Comparison of ENCODE assay signal across 5 fruit fly cellular contexts in the genomic region with DNA sequence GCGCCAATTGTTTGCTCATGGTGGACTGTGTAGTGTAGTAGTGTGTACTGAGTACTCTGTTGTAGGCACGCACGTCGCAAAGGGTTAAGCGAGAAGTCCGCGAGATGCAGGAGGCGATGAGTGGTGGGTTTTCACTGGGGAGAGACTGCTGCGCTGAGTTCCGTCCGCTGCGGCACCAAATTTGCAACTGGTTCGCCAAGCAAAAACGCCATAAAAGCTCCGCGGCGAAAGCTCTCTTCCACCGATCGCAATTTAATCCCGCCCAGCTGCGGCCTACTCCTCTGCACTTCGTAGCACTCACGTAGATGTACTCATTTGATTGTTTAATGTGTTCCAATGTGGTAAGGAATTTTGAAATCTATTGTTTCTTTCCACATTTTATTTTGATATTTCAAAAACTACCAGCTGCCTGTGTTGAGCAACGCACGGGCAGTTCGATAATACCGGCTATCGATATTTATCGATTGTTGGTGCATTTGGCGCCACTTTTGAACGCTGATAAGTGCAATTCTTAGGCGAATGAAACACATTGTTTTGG.
TF ChIP-seq lines count a peak whose summit lies in the region.

A gene (minus strand): TSS at position 308 of the 538 bp plus-strand sequence.

- TF ChIP-seq CTCF in whole organism, embryonic (GFP tag; optimal IDR thresholded peaks at IDR 0.05; lab: Kevin White, UChicago) = peak; percentile 75

TF ChIP-seq in whole organism, adult, 20 proteins besides CTCF, POLR2A, EP300 and RAD21 (continues in another document):
- TF ChIP-seq CG5204 (GFP tag; optimal IDR thresholded peaks at IDR 0.05; lab: Kevin White, UChicago) = no peak
- peak; percentile 83 for TF ChIP-seq bab1 (GFP tag; optimal IDR thresholded peaks at IDR 0.05; lab: Kevin White, UChicago)
- peak; percentile 68 for TF ChIP-seq Hr96 (GFP tag; optimal IDR thresholded peaks at IDR 0.05; lab: Kevin White, UChicago)
- TF ChIP-seq Clk (GFP tag; optimal IDR thresholded peaks at IDR 0.05; lab: Kevin White, UChicago) = no peak
- no peak for TF ChIP-seq ovo (GFP tag; optimal IDR thresholded peaks at IDR 0.05; lab: Kevin White, UChicago)
- peak in 1 of 2 experiments; percentile 62 for TF ChIP-seq cnc (optimal IDR thresholded peaks at IDR 0.05; lab: Kevin White, UChicago)
- TF ChIP-seq Crg-1 (GFP tag; optimal IDR thresholded peaks at IDR 0.05; lab: Kevin White, UChicago) = peak; percentile 72
- peak; percentile 69 for TF ChIP-seq CG7101 (tag; optimal IDR thresholded peaks at IDR 0.05; lab: Kevin White, UChicago)
- peak; percentile 59 for TF ChIP-seq CG1620 (GFP tag; optimal IDR thresholded peaks at IDR 0.05; lab: Kevin White, UChicago)
- peak; percentile 7 for TF ChIP-seq toe (GFP tag; optimal IDR thresholded peaks at IDR 0.05; lab: Kevin White, UChicago)
- TF ChIP-seq pad (GFP tag; optimal IDR thresholded peaks at IDR 0.05; lab: Kevin White, UChicago) = peak; percentile 67
- no peak for TF ChIP-seq tj (GFP tag; optimal IDR thresholded peaks at IDR 0.05; lab: Kevin White, UChicago)
- TF ChIP-seq CG7045 (GFP tag; optimal IDR thresholded peaks at IDR 0.05; lab: Kevin White, UChicago) = peak; percentile 37
- peak; percentile 37 for TF ChIP-seq Mnt (GFP tag; optimal IDR thresholded peaks at IDR 0.05; lab: Kevin White, UChicago)
- TF ChIP-seq CG12768 (GFP tag; optimal IDR thresholded peaks at IDR 0.05; lab: Kevin White, UChicago) = peak; percentile 41
- TF ChIP-seq CG11617 (GFP tag; optimal IDR thresholded peaks at IDR 0.05; lab: Kevin White, UChicago) = peak; percentile 54
- TF ChIP-seq cic (GFP tag; optimal IDR thresholded peaks at IDR 0.05; lab: Kevin White, UChicago) = peak; percentile 31

TF ChIP-seq in whole organism, embryonic, 481 proteins besides CTCF, POLR2A, EP300 and RAD21 (continues in another document):
- 0 out of 3 replicates have a peak, but pooled peaks have one; percentile 16 for TF ChIP-seq CG2889 (GFP tag; IDR thresholded peaks at IDR 0.05; lab: Robert Waterston, UW)
- TF ChIP-seq CG4404 (GFP tag; IDR thresholded peaks at IDR 0.05; lab: Robert Waterston, UW) = no peak
- no peak for TF ChIP-seq dmrt11E (tag; optimal IDR thresholded peaks at IDR 0.05; lab: Kevin White, UChicago)
- TF ChIP-seq Chrac-16 (GFP tag; optimal IDR thresholded peaks at IDR 0.05; lab: Kevin White, UChicago) = no peak
- no peak for TF ChIP-seq tll (GFP tag; optimal IDR thresholded peaks at IDR 0.05; lab: Kevin White, UChicago)
- TF ChIP-seq CG9609 (GFP tag; optimal IDR thresholded peaks at IDR 0.05; lab: Kevin White, UChicago) = no peak
- TF ChIP-seq ro (GFP tag; IDR thresholded peaks at IDR 0.05; lab: Robert Waterston, UW) = no peak
- TF ChIP-seq Nf-YA (GFP tag; IDR thresholded peaks at IDR 0.05; lab: Robert Waterston, UW) = no peak
- no peak for TF ChIP-seq CG17568 (GFP tag; optimal IDR thresholded peaks at IDR 0.05; lab: Kevin White, UChicago)
- TF ChIP-seq CG6254 (GFP tag; optimal IDR thresholded peaks at IDR 0.05; lab: Kevin White, UChicago) = no peak
- no peak for TF ChIP-seq fd3F (GFP tag; optimal IDR thresholded peaks at IDR 0.05; lab: Kevin White, UChicago)
- no peak for TF ChIP-seq Hr78 (GFP tag; optimal IDR thresholded peaks at IDR 0.05; lab: Kevin White, UChicago)
- TF ChIP-seq CG15269 (tag; optimal IDR thresholded peaks at IDR 0.05; lab: Kevin White, UChicago) = peak; percentile 10
- TF ChIP-seq mam (GFP tag; optimal IDR thresholded peaks at IDR 0.05; lab: Kevin White, UChicago) = no peak
- TF ChIP-seq dysf (GFP tag; IDR thresholded peaks at IDR 0.05; lab: Robert Waterston, UW) = no peak; the same call in 2 of the 3 replicates
- no peak; the same call in 1 of the 2 replicates for TF ChIP-seq ranshi (GFP tag; IDR thresholded peaks at IDR 0.05; lab: Robert Waterston, UW)
- TF ChIP-seq CG11093 (GFP tag; IDR thresholded peaks at IDR 0.05; lab: Robert Waterston, UW) = no peak
- no peak for TF ChIP-seq schlank (tag; optimal IDR thresholded peaks at IDR 0.05; lab: Kevin White, UChicago)

TF ChIP-seq in whole organism, prepupa, 60 proteins besides CTCF, POLR2A, EP300 and RAD21 (continues in another document):
- TF ChIP-seq cyc (GFP tag; optimal IDR thresholded peaks at IDR 0.05; lab: Kevin White, UChicago) (peak; percentile 13), CG31627 (GFP tag; optimal IDR thresholded peaks at IDR 0.05; lab: Kevin White, UChicago) (peak; percentile 10), CG6163 (GFP tag; IDR thresholded peaks at IDR 0.05; lab: Robert Waterston, UW) (peak; percentile 61; the same call in 2 of the 3 replicates), pdm3 (GFP tag; optimal IDR thresholded peaks at IDR 0.05; lab: Kevin White, UChicago) (no peak), CG4318 (GFP tag; optimal IDR thresholded peaks at IDR 0.05; lab: Kevin White, UChicago) (no peak), vri (GFP tag; optimal IDR thresholded peaks at IDR 0.05; lab: Kevin White, UChicago) (peak; percentile 71), CG11902 (GFP tag; optimal IDR thresholded peaks at IDR 0.05; lab: Kevin White, UChicago) (no peak), Ets96B (tag; optimal IDR thresholded peaks at IDR 0.05; lab: Kevin White, UChicago) (no peak), CG34406 (GFP tag; optimal IDR thresholded peaks at IDR 0.05; lab: Kevin White, UChicago) (peak; percentile 7), ss (GFP tag; optimal IDR thresholded peaks at IDR 0.05; lab: Kevin White, UChicago) (peak; percentile 65 to 68), net (GFP tag; optimal IDR thresholded peaks at IDR 0.05; lab: Kevin White, UChicago) (peak; percentile 45), CG1621 (tag; optimal IDR thresholded peaks at IDR 0.05; lab: Kevin White, UChicago) (peak; percentile 61), eg (GFP tag; IDR thresholded peaks at IDR 0.05; lab: Robert Waterston, UW) (peak; percentile 60; the same call in 2 of the 3 replicates), Eip75B (GFP tag; optimal IDR thresholded peaks at IDR 0.05; lab: Kevin White, UChicago) (peak; percentile 42), fd59A (GFP tag; optimal IDR thresholded peaks at IDR 0.05; lab: Kevin White, UChicago) (no peak), achi (GFP tag; optimal IDR thresholded peaks at IDR 0.05; lab: Kevin White, UChicago) (no peak), svp (GFP tag; lab: Kevin White, UChicago) (peak; percentile 44), Met (GFP tag; optimal IDR thresholded peaks at IDR 0.05; lab: Kevin White, UChicago) (no peak)

TF ChIP-seq in whole organism, pupa, 21 proteins besides CTCF, POLR2A, EP300 and RAD21:
- TF ChIP-seq CG8301 (tag; optimal IDR thresholded peaks at IDR 0.05; lab: Kevin White, UChicago) (peak; percentile 6), Ets98B (GFP tag; IDR thresholded peaks at IDR 0.05; lab: Robert Waterston, UW) (peak; percentile 40; the same call in 1 of the 2 replicates), CG32121 (GFP tag; IDR thresholded peaks at IDR 0.05; lab: Robert Waterston, UW) (0 out of 2 replicates have a peak, but pooled peaks have one; percentile 24), CG34367 (tag; optimal IDR thresholded peaks at IDR 0.05; lab: Kevin White, UChicago) (peak; percentile 7), CG12605 (GFP tag; IDR thresholded peaks at IDR 0.05; lab: Robert Waterston, UW) (peak; percentile 44; the same call in 1 of the 2 replicates), rn (GFP tag; IDR thresholded peaks at IDR 0.05; lab: Robert Waterston, UW) (no peak), CG4496 (GFP tag; IDR thresholded peaks at IDR 0.05; lab: Robert Waterston, UW) (0 out of 3 replicates have a peak, but pooled peaks have one; percentile 36), CG13204 (GFP tag; optimal IDR thresholded peaks at IDR 0.05; lab: Kevin White, UChicago) (peak; percentile 45), CG9948 (tag; optimal IDR thresholded peaks at IDR 0.05; lab: Kevin White, UChicago) (no peak), CG8159 (tag; optimal IDR thresholded peaks at IDR 0.05; lab: Kevin White, UChicago) (no peak), gl (tag; optimal IDR thresholded peaks at IDR 0.05; lab: Kevin White, UChicago) (no peak), CG17806 (tag; optimal IDR thresholded peaks at IDR 0.05; lab: Kevin White, UChicago) (peak; percentile 6), fd96Ca (GFP tag; IDR thresholded peaks at IDR 0.05; lab: Robert Waterston, UW) (no peak), Pif1B (GFP tag; optimal IDR thresholded peaks at IDR 0.05; lab: Kevin White, UChicago) (no peak)

TF ChIP-seq in whole organism, wandering third instar larva, 38 proteins besides CTCF, POLR2A, EP300 and RAD21 (continues in another document):
- TF ChIP-seq br (GFP tag; optimal IDR thresholded peaks at IDR 0.05; lab: Kevin White, UChicago) (peak; percentile 4), CrebA (GFP tag; optimal IDR thresholded peaks at IDR 0.05; lab: Kevin White, UChicago; ENCODE audit: borderline replicate concordance) (no peak), GATAd (GFP tag; optimal IDR thresholded peaks at IDR 0.05; lab: Kevin White, UChicago) (peak; percentile 82), Hr78 (GFP tag; optimal IDR thresholded peaks at IDR 0.05; lab: Kevin White, UChicago) (no peak), OdsH (GFP tag; optimal IDR thresholded peaks at IDR 0.05; lab: Kevin White, UChicago) (peak; percentile 19), fru (GFP tag; optimal IDR thresholded peaks at IDR 0.05; lab: Kevin White, UChicago) (peak; percentile 56), sage (GFP tag; optimal IDR thresholded peaks at IDR 0.05; lab: Kevin White, UChicago) (no peak), Sp1 (GFP tag; optimal IDR thresholded peaks at IDR 0.05; lab: Kevin White, UChicago) (peak; percentile 63), rgr (GFP tag; optimal IDR thresholded peaks at IDR 0.05; lab: Kevin White, UChicago) (peak; percentile 56), Vsx2 (GFP tag; optimal IDR thresholded peaks at IDR 0.05; lab: Kevin White, UChicago; ENCODE audit: partially characterized antibody) (peak; percentile 61), h (GFP tag; optimal IDR thresholded peaks at IDR 0.05; lab: Kevin White, UChicago) (peak; percentile 51), usp (GFP tag; optimal IDR thresholded peaks at IDR 0.05; lab: Kevin White, UChicago) (no peak), Dif (GFP tag; optimal IDR thresholded peaks at IDR 0.05; lab: Kevin White, UChicago; ENCODE audit: partially characterized antibody) (peak; percentile 54), Jra (GFP tag; optimal IDR thresholded peaks at IDR 0.05; lab: Kevin White, UChicago) (peak; percentile 53), Hnf4 (GFP tag; optimal IDR thresholded peaks at IDR 0.05; lab: Kevin White, UChicago) (peak; percentile 58), brk (GFP tag; optimal IDR thresholded peaks at IDR 0.05; lab: Kevin White, UChicago) (no peak), foxo (GFP tag; optimal IDR thresholded peaks at IDR 0.05; lab: Kevin White, UChicago) (peak in 1 of 2 experiments; percentile 52), Myc (optimal IDR thresholded peaks at IDR 0.05; lab: Kevin White, UChicago) (peak; percentile 1), psq (GFP tag; optimal IDR thresholded peaks at IDR 0.05; lab: Kevin White, UChicago) (no peak), CG9705 (GFP tag; optimal IDR thresholded peaks at IDR 0.05; lab: Kevin White, UChicago) (peak; percentile 37), dsf (GFP tag; optimal IDR thresholded peaks at IDR 0.05; lab: Kevin White, UChicago; ENCODE audit: borderline replicate concordance) (no peak), lola (GFP tag; optimal IDR thresholded peaks at IDR 0.05; lab: Kevin White, UChicago) (no peak), jim (GFP tag; optimal IDR thresholded peaks at IDR 0.05; lab: Kevin White, UChicago) (no peak)
